Worm (Caenorhabditis elegans): ENCODE measurements around the gene nmy-3.

- TF ChIP-seq nhr-28 (tag; optimal IDR thresholded peaks at IDR 0.05) (no peak), mdl-1 (tag; optimal IDR thresholded peaks at IDR 0.05) (no peak), fkh-2 (tag; optimal IDR thresholded peaks at IDR 0.05) (no peak), nhr-12 (tag; optimal IDR thresholded peaks at IDR 0.05) (no peak), nhr-77 (tag; optimal IDR thresholded peaks at IDR 0.05) (no peak), ztf-11 (tag; optimal IDR thresholded peaks at IDR 0.05) (no peak), ama-1 (optimal IDR thresholded peaks at IDR 0.05) (no peak), snpc-4 (tag; optimal IDR thresholded peaks at IDR 0.05) (no peak), unc-39 (tag; optimal IDR thresholded peaks at IDR 0.05) (no peak)
These were observed 30.6 kb upstream of the nmy-3 start, which contains the start of gene rab-28 for ce11 chrIV:9243670-9244069.
